Worm (Caenorhabditis elegans) whole organism, young adult: Measurements from ENCODE around the gene cyh-1.
A peak's percentile ranks its signal among the peaks of the same experiment; 100 is the strongest.

Source experiments
- B0019.2 ChIP-seq: fragments of 200-800 bp; sonication (Bioruptor generic); conservative IDR thresholded peaks from 2 replicates; pipeline ENCODE4 v1.3.6; 2022; ENCODE audit warnings: missing genetic modification reagents, missing genetic modification characterization, missing compliant biosample characterization
- B0261.1 ChIP-seq: sonication (generic microtip); optimal IDR thresholded peaks from 2 replicates; lab custom pipeline; 2016; ENCODE audit warnings: mild to moderate bottlenecking, missing genetic modification characterization, moderate library complexity, missing compliant biosample characterization
- C17E4.6 ChIP-seq: fragments of 200-800 bp; sonication (Bioruptor generic); IDR thresholded peaks from 2 replicates; pipeline ENCODE4 v1.3.6; 2022; ENCODE audit warnings: missing genetic modification reagents, missing genetic modification characterization, missing compliant biosample characterization
- D2030.7 ChIP-seq: fragments of 200-800 bp; sonication (Bioruptor generic); IDR thresholded peaks from 2 replicates; pipeline ENCODE4 v1.3.6; 2022; ENCODE audit warnings: missing genetic modification reagents, missing genetic modification characterization, missing compliant biosample characterization
- F22D6.2 ChIP-seq: sonication (generic microtip); optimal IDR thresholded peaks from 2 replicates; lab custom pipeline; 2016; ENCODE audit warnings: mild to moderate bottlenecking, missing genetic modification characterization, missing compliant biosample characterization
- F33H1.4 ChIP-seq: fragments of 200-800 bp; sonication (Bioruptor generic); IDR thresholded peaks from 2 replicates; pipeline ENCODE4 v1.3.6; 2022; ENCODE audit warnings: missing genetic modification reagents, missing genetic modification characterization, missing compliant biosample characterization
- F52B5.7 ChIP-seq: sonication (generic microtip); optimal IDR thresholded peaks from 2 replicates; lab custom pipeline; 2016; ENCODE audit warnings: mild to moderate bottlenecking, missing genetic modification characterization, missing compliant biosample characterization
- F57A8.1 ChIP-seq: fragments of 200-800 bp; sonication (Bioruptor generic); optimal IDR thresholded peaks from 2 replicates; lab custom pipeline; 2018; ENCODE audit warnings: mild to moderate bottlenecking, missing genetic modification characterization, moderate library complexity, missing compliant biosample characterization
- T07F8.4 ChIP-seq: sonication (generic microtip); optimal IDR thresholded peaks from 2 replicates; lab custom pipeline; 2016; ENCODE audit warnings: mild to moderate bottlenecking, missing genetic modification characterization, moderate library complexity, missing compliant biosample characterization
- Y56A3A.18 ChIP-seq: fragments of 200-800 bp; sonication (Bioruptor generic); IDR thresholded peaks from 2 replicates; pipeline ENCODE4 v1.3.6; 2022; ENCODE audit warnings: missing genetic modification reagents, missing genetic modification characterization, missing compliant biosample characterization
- Y79H2A.3 ChIP-seq: fragments of 200-800 bp; sonication (Bioruptor generic); conservative IDR thresholded peaks from 2 replicates; pipeline ENCODE4 v1.3.6; 2022; ENCODE audit warnings: missing genetic modification reagents, missing genetic modification characterization, missing compliant biosample characterization
- ama-1 ChIP-seq, 3 experiments: fragments of 150-350 bp in 1 of 3; sonication (generic microtip) in 2 of 3; optimal IDR thresholded peaks; 2 replicates each; lab custom pipeline; 2014 to 2018; ENCODE audit warnings: missing biosample characterization in 2 of 3, missing genetic modification characterization in 2 of 3, missing genetic modification reagents in 2 of 3
- atf-7 ChIP-seq: sonication (generic microtip); optimal IDR thresholded peaks from 2 replicates; lab custom pipeline; 2017; ENCODE audit warnings: mild to moderate bottlenecking, missing genetic modification characterization, missing compliant biosample characterization
- attf-3 ChIP-seq: fragments of 200-800 bp; sonication (Bioruptor generic); conservative IDR thresholded peaks from 2 replicates; pipeline ENCODE4 v1.3.6; 2022; ENCODE audit warnings: missing genetic modification reagents, missing genetic modification characterization, missing compliant biosample characterization
- bed-2 ChIP-seq: fragments of 200-800 bp; sonication (Bioruptor generic); IDR thresholded peaks from 2 replicates; pipeline ENCODE4 v1.3.6; 2022; ENCODE audit warnings: missing genetic modification reagents, missing genetic modification characterization, missing compliant biosample characterization
- ceh-100 ChIP-seq: fragments of 200-800 bp; sonication (Bioruptor generic); IDR thresholded peaks from 2 replicates; pipeline ENCODE4 v1.3.6; 2022; ENCODE audit warnings: missing genetic modification reagents, missing genetic modification characterization, missing compliant biosample characterization
- ceh-40 ChIP-seq: fragments of 200-800 bp; sonication (Bioruptor generic); IDR thresholded peaks from 2 replicates; pipeline ENCODE4 v1.3.6; 2022; ENCODE audit warnings: missing genetic modification characterization, missing compliant biosample characterization
- ceh-58 ChIP-seq: fragments of 200-800 bp; sonication (Bioruptor generic); IDR thresholded peaks from 2 replicates; pipeline ENCODE4 v1.3.6; 2022; ENCODE audit warnings: missing genetic modification characterization, missing compliant biosample characterization
- ceh-91 ChIP-seq: fragments of 200-800 bp; sonication (Bioruptor generic); IDR thresholded peaks from 2 replicates; pipeline ENCODE4 v1.3.6; 2022; ENCODE audit warnings: missing genetic modification reagents, missing genetic modification characterization, missing compliant biosample characterization
- chd-7 ChIP-seq: sonication (generic microtip); optimal IDR thresholded peaks from 2 replicates; lab custom pipeline; 2016; ENCODE audit warnings: mild to moderate bottlenecking, missing genetic modification characterization, moderate library complexity, missing compliant biosample characterization
- die-1 ChIP-seq: sonication (generic microtip); optimal IDR thresholded peaks from 2 replicates; lab custom pipeline; 2016; ENCODE audit warnings: missing genotype, mild to moderate bottlenecking, missing genetic modification characterization, missing compliant biosample characterization
- egl-44 ChIP-seq: fragments of 200-800 bp; sonication (Bioruptor generic); IDR thresholded peaks from 2 replicates; pipeline ENCODE4 v1.3.6; 2022; ENCODE audit warnings: missing genetic modification reagents, missing genetic modification characterization, missing compliant biosample characterization
- egrh-3 ChIP-seq: fragments of 200-800 bp; sonication (Bioruptor generic); IDR thresholded peaks from 2 replicates; pipeline ENCODE4 v1.3.6; 2022; ENCODE audit warnings: missing genetic modification reagents, missing genetic modification characterization, missing compliant biosample characterization
- ekl-4 ChIP-seq: fragments of 200-800 bp; sonication (Bioruptor generic); IDR thresholded peaks from 2 replicates; pipeline ENCODE4 v1.3.6; 2022; ENCODE audit warnings: missing genetic modification reagents, missing genetic modification characterization, missing compliant biosample characterization
- fkh-3 ChIP-seq: sonication (generic microtip); optimal IDR thresholded peaks from 2 replicates; lab custom pipeline; 2016; ENCODE audit warnings: mild to moderate bottlenecking, missing genetic modification characterization, missing compliant biosample characterization
- gei-17 ChIP-seq: fragments of 200-800 bp; sonication (Bioruptor generic); optimal IDR thresholded peaks from 2 replicates; lab custom pipeline; 2018; ENCODE audit warnings: mild to moderate bottlenecking, missing genetic modification characterization, missing compliant biosample characterization
- hmg-1.2 ChIP-seq: fragments of 200-800 bp; sonication (Bioruptor generic); IDR thresholded peaks from 2 replicates; pipeline ENCODE4 v1.3.6; 2022; ENCODE audit warnings: missing genetic modification reagents, missing genetic modification characterization, missing compliant biosample characterization
- hrde-1 ChIP-seq: sonication (generic microtip); optimal IDR thresholded peaks from 2 replicates; lab custom pipeline; 2016; ENCODE audit warnings: missing genetic modification characterization, mild to moderate bottlenecking, missing compliant biosample characterization, moderate library complexity, missing genotype, missing genetic modification reagents, borderline replicate concordance
- let-526 ChIP-seq: fragments of 200-800 bp; sonication (Bioruptor generic); IDR thresholded peaks from 2 replicates; pipeline ENCODE4 v1.3.6; 2022; ENCODE audit warnings: missing genetic modification reagents, missing genetic modification characterization, missing compliant biosample characterization
- lin-40 ChIP-seq: sonication (generic microtip); optimal IDR thresholded peaks from 2 replicates; lab custom pipeline; 2016; ENCODE audit warnings: missing genetic modification characterization, mild to moderate bottlenecking, missing compliant biosample characterization, missing genotype, missing genetic modification reagents
- lir-1 ChIP-seq: fragments of 200-800 bp; sonication (Bioruptor generic); conservative IDR thresholded peaks from 2 replicates; pipeline ENCODE4 v1.3.6; 2022; ENCODE audit warnings: missing genetic modification reagents, missing genetic modification characterization, missing compliant biosample characterization
- mes-4 ChIP-seq: sonication (generic microtip); optimal IDR thresholded peaks from 2 replicates; lab custom pipeline; 2016; ENCODE audit warnings: missing genotype, missing genetic modification characterization, missing compliant biosample characterization
- nhr-80 ChIP-seq: sonication (generic microtip); optimal IDR thresholded peaks from 2 replicates; lab custom pipeline; 2016; ENCODE audit warnings: missing genetic modification characterization, missing compliant biosample characterization
- nhr-90 ChIP-seq: sonication (generic microtip); optimal IDR thresholded peaks from 2 replicates; lab custom pipeline; 2016; ENCODE audit warnings: missing genotype, mild to moderate bottlenecking, missing genetic modification characterization, missing compliant biosample characterization
- pha-4 ChIP-seq: fragments of 150-350 bp; sonication (generic microtip); optimal IDR thresholded peaks from 2 replicates; lab custom pipeline; 2014; ENCODE audit warnings: missing biosample characterization, missing genetic modification reagents, missing genetic modification characterization
- snpc-1.1 ChIP-seq: sonication (generic microtip); optimal IDR thresholded peaks from 2 replicates; lab custom pipeline; 2017; ENCODE audit warnings: missing genetic modification characterization, mild to moderate bottlenecking, missing compliant biosample characterization, antibody characterized with exemption, moderate library complexity, missing genotype, missing genetic modification reagents; ENCODE audit not compliant: insufficient read depth
- snpc-1.3 ChIP-seq: sonication (generic microtip); optimal IDR thresholded peaks from 2 replicates; lab custom pipeline; 2017; ENCODE audit warnings: missing genetic modification characterization, mild to moderate bottlenecking, missing compliant biosample characterization, antibody characterized with exemption, moderate library complexity, missing genotype, missing genetic modification reagents; ENCODE audit not compliant: insufficient read depth
- snpc-3.4 ChIP-seq: sonication (generic microtip); optimal IDR thresholded peaks from 2 replicates; lab custom pipeline; 2017; ENCODE audit warnings: missing genetic modification characterization, mild to moderate bottlenecking, missing compliant biosample characterization, antibody characterized with exemption, moderate library complexity, missing genotype, missing genetic modification reagents
- snpc-4 ChIP-seq, 5 experiments: fragments of 150-350 bp in 1 of 5; sonication (generic microtip) in 4 of 5; optimal IDR thresholded peaks; 2 replicates each; lab custom pipeline; 2014 to 2018; ENCODE audit warnings: missing genetic modification characterization in 5 of 5, missing biosample characterization in 3 of 5, antibody characterized with exemption in 2 of 5, mild to moderate bottlenecking in 2 of 5, missing compliant biosample characterization in 2 of 5, missing genotype in 2 of 5, moderate library complexity in 2 of 5, missing genetic modification reagents in 1 of 5
- tbp1 ChIP-seq: fragments of 200-800 bp; sonication (Bioruptor generic); optimal IDR thresholded peaks from 2 replicates; lab custom pipeline; 2018; ENCODE audit warnings: mild to moderate bottlenecking, missing genetic modification characterization, missing compliant biosample characterization
- tbx-9 ChIP-seq: sonication (generic microtip); optimal IDR thresholded peaks from 2 replicates; lab custom pipeline; 2016; ENCODE audit warnings: borderline replicate concordance, missing genetic modification characterization, inconsistent platforms, missing compliant biosample characterization
- ztf-18 ChIP-seq: sonication (generic microtip); optimal IDR thresholded peaks from 2 replicates; lab custom pipeline; 2016; ENCODE audit warnings: missing genotype, mild to moderate bottlenecking, missing genetic modification characterization, missing compliant biosample characterization
- ztf-28 ChIP-seq: fragments of 200-800 bp; sonication (Bioruptor generic); IDR thresholded peaks from 2 replicates; pipeline ENCODE4 v1.3.6; 2022; ENCODE audit warnings: missing genetic modification reagents, missing genetic modification characterization, missing compliant biosample characterization

The cyh-1 gene

DNA sequence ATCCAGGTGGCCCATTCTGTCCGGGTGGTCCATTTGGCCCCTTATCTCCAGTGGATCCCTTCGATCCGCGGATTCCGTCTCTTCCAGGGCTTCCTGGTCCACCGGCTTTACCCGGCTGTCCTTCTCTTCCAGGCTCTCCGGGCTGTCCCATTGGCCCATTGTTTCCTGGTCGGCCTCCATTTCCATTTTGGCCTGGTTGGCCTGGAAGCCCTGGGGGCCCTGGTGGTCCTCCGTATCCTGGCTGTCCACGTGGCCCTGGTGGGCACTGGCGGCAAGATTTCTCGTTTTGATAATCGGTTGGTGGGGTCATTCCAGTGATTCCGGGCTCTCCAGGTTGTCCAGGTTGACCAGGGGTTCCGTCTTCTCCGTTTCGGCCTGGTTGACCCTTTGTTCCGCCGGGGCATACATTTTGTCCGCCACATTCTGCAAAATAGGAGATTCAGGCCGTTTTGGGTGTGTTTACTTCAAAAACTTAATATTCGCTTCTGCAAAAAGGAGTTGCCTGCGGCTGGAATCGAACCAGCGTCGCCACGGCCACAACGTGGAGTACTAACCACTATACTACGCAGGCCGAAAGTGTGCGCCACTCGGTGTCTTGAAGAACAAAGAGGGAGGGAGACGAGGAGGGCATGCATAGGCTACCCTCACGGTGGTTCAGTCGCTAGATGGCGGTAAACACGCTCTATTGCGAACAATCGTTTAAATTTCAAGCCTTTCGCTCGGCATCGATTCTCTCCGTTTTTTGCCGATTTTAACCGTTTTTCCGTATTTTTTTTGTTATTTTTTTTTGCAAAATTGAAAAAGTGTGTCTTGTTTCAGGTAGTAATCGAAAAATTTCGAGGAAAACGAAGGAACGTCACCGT is 16.4 kb downstream of the cyh-1 start, which contains the start of gene W09G10.9 (continued):
- TF ChIP-seq Y79H2A.3 (GFP tag; lab: Robert Waterston, UW) (0 out of 2 replicates have a peak, but pooled peaks have one; percentile 65), ama-1 (optimal IDR thresholded peaks at IDR 0.05; lab: Kevin White, UChicago) (no peak), ama-1 (GFP tag; optimal IDR thresholded peaks at IDR 0.05; lab: Kevin White, UChicago) (peak in 1 of 2 experiments; percentile 44), gei-17 (no peak), B0019.2 (GFP tag; lab: Robert Waterston, UW) (peak; percentile 70; the same call in 1 of the 2 replicates), ztf-18 (tag; lab: Kevin White, UChicago) (peak; percentile 23), lin-40 (tag; lab: Kevin White, UChicago) (peak; percentile 61), pha-4 (tag; lab: Kevin White, UChicago) (no peak), F52B5.7 (peak; percentile 28), nhr-80 (tag; lab: Kevin White, UChicago) (peak; percentile 12), ceh-58 (0 out of 2 replicates have a peak, but pooled peaks have one; percentile 40), atf-7 (tag; lab: Kevin White, UChicago) (peak; percentile 23), die-1 (tag; lab: Kevin White, UChicago) (peak; percentile 31), snpc-1.1 (peak; percentile 11), egl-44 (GFP tag; lab: Robert Waterston, UW) (peak; percentile 81), ceh-40 (peak; percentile 36; the same call in 1 of the 2 replicates), C17E4.6 (0 out of 2 replicates have a peak, but pooled peaks have one; percentile 41), T07F8.4 (tag; lab: Kevin White, UChicago) (no peak), ztf-28 (GFP tag; lab: Robert Waterston, UW) (peak; percentile 70; the same call in 1 of the 2 replicates), attf-3 (GFP tag; lab: Robert Waterston, UW) (peak; percentile 72), F22D6.2 (tag; lab: Kevin White, UChicago) (no peak), tbx-9 (tag; lab: Kevin White, UChicago) (no peak), snpc-1.3 (tag; lab: Kevin White, UChicago) (peak; percentile 52), let-526 (GFP tag; lab: Robert Waterston, UW) (peak; percentile 58; the same call in 1 of the 2 replicates), egrh-3 (peak; percentile 52), F57A8.1 (GFP tag; lab: Kevin White, UChicago) (no peak), F33H1.4 (GFP tag; lab: Robert Waterston, UW) (peak; percentile 61), ceh-100 (GFP tag; lab: Robert Waterston, UW) (peak; percentile 70), hmg-1.2 (peak; percentile 93), hrde-1 (tag; lab: Kevin White, UChicago) (peak; percentile 4), snpc-3.4 (tag; lab: Kevin White, UChicago) (peak; percentile 43), bed-2 (GFP tag; lab: Robert Waterston, UW) (no peak), Y56A3A.18 (0 out of 2 replicates have a peak, but pooled peaks have one; percentile 15), chd-7 (tag; lab: Kevin White, UChicago) (peak; percentile 14), mes-4 (tag; lab: Kevin White, UChicago) (no peak), snpc-4 (GFP tag; optimal IDR thresholded peaks at IDR 0.05; lab: Kevin White, UChicago) (peak; percentile 1), snpc-4 (tag; optimal IDR thresholded peaks at IDR 0.05; lab: Kevin White, UChicago) (peak in 2 of 4 experiments; percentile 47 to 52), ekl-4 (GFP tag; lab: Robert Waterston, UW) (peak; percentile 75), ceh-91 (GFP tag; lab: Robert Waterston, UW) (no peak), D2030.7 (GFP tag; lab: Robert Waterston, UW) (peak; percentile 89), nhr-90 (tag; lab: Kevin White, UChicago) (peak; percentile 44), tbp1 (GFP tag; lab: Kevin White, UChicago) (peak; percentile 90), lir-1 (peak; percentile 68; the same call in 1 of the 2 replicates), B0261.1 (peak; percentile 84), fkh-3 (tag; lab: Kevin White, UChicago) (no peak)
